Worm (Caenorhabditis elegans): ENCODE results near the gene F13A7.14.

DNA sequence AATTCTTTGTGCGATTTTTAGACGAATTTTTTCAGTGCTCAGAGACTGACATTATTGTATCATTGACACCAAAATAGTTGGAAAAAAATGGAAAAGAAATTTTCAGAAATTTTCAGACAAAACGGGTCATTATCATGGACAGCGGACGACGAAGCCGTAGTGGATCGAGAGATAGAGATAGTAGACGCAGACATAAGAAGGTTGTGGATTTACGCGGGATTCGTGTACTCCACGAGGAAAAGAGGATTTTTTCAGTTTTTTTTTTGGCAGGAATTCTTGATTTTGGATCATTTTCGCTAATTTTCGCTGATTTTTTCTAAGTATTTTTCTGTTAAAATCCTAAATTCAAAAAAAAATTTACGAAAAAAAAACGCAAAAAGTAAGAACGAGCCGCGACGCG, 34.1 kb upstream of the F13A7.14 start, which contains the start of gene W08G11.3:
- no peak for TF ChIP-seq snpc-4 (GFP tag; optimal IDR thresholded peaks at IDR 0.05)
- no peak for TF ChIP-seq snpc-4 (tag; optimal IDR thresholded peaks at IDR 0.05)
- no peak for TF ChIP-seq F55B11.4 (tag; optimal IDR thresholded peaks at IDR 0.05; ENCODE audit: borderline replicate concordance, insufficient read depth)
- TF ChIP-seq Y79H2A.3 (GFP tag; conservative IDR thresholded peaks at IDR 0.05), result no peak
- no peak for TF ChIP-seq unc-62 (GFP tag; optimal IDR thresholded peaks at IDR 0.05)
- no peak for TF ChIP-seq C06A6.2 (GFP tag; conservative IDR thresholded peaks at IDR 0.05)
- no peak for TF ChIP-seq lin-35 (GFP tag; optimal IDR thresholded peaks at IDR 0.05)
- no peak for TF ChIP-seq snpc-3.4 (tag; optimal IDR thresholded peaks at IDR 0.05)

All from whole organism, young adult.